Worm (Caenorhabditis elegans) whole organism, early embryonic: ENCODE data around the gene trpp-5.
"Not testable (repeated sequence)": the region's sequence is repeated elsewhere in the genome, so short reads cannot be mapped to it uniquely, and the experiment has no call there.

ENCODE experiments used
- B0310.2 ChIP-seq: sonication (generic microtip); optimal IDR thresholded peaks from 2 replicates; lab custom pipeline; 2016; ENCODE audit warnings: mild to moderate bottlenecking, missing genetic modification characterization, missing compliant biosample characterization
- F13C5.2 ChIP-seq: sonication (generic microtip); optimal IDR thresholded peaks from 2 replicates; lab custom pipeline; 2017; ENCODE audit warnings: mild to moderate bottlenecking, missing genetic modification characterization, inconsistent platforms, missing compliant biosample characterization
- ama-1 ChIP-seq: fragments of 150-350 bp; optimal IDR thresholded peaks from 2 replicates; lab custom pipeline; 2014
- flt-1 ChIP-seq: fragments of 200-800 bp; sonication (Bioruptor generic); IDR thresholded peaks from 2 replicates; pipeline ENCODE4 v1.3.6; 2022; ENCODE audit warnings: missing genetic modification characterization, missing compliant biosample characterization
- hmbx-1 ChIP-seq: sonication (generic microtip); optimal IDR thresholded peaks from 2 replicates; lab custom pipeline; 2016; ENCODE audit warnings: mild to moderate bottlenecking, missing genetic modification characterization, missing compliant biosample characterization
- pes-1 ChIP-seq: fragments of 200-800 bp; sonication (Bioruptor generic); IDR thresholded peaks from 2 replicates; pipeline ENCODE4 v1.3.6; 2022; ENCODE audit warnings: missing genetic modification reagents, missing genetic modification characterization, missing compliant biosample characterization
- scrt-1 ChIP-seq: fragments of 200-800 bp; sonication (Bioruptor generic); IDR thresholded peaks from 2 replicates; pipeline ENCODE4 v1.3.6; 2022; ENCODE audit warnings: missing genetic modification characterization, missing compliant biosample characterization
- tbx-11 ChIP-seq: fragments of 200-800 bp; sonication (Bioruptor generic); IDR thresholded peaks from 2 replicates; pipeline ENCODE4 v1.3.6; 2022; ENCODE audit warnings: missing genetic modification characterization, missing compliant biosample characterization
- tra-4 ChIP-seq: sonication (generic microtip); optimal IDR thresholded peaks from 2 replicates; lab custom pipeline; 2017; ENCODE audit warnings: missing genetic modification characterization, missing compliant biosample characterization

- TF ChIP-seq tbx-11; ama-1; tra-4 (tag; lab: Kevin White, UChicago); flt-1 (GFP tag; lab: Robert Waterston, UW); pes-1; F13C5.2 (tag; lab: Kevin White, UChicago); scrt-1 (GFP tag; lab: Robert Waterston, UW); hmbx-1 (tag; lab: Kevin White, UChicago); B0310.2: not testable (repeated sequence)
Measured at ce11 chrII:12154186-12154585, 48.0 kb downstream of the trpp-5 start, which contains the start of gene Y57A10A.5.
